Worm (Caenorhabditis elegans) whole organism, late embryonic: ENCODE measurements around the gene E02H1.6.

ENCODE experiments used
- F13H6.1 ChIP-seq: sonication (generic microtip); optimal IDR thresholded peaks from 2 replicates; lab custom pipeline; 2016; ENCODE audit warnings: missing genetic modification characterization, missing compliant biosample characterization
- T23F11.4 ChIP-seq: fragments of 200-800 bp; sonication (Bioruptor generic); optimal IDR thresholded peaks from 2 replicates; lab custom pipeline; 2018; ENCODE audit warnings: mild to moderate bottlenecking, missing genetic modification characterization, missing compliant biosample characterization
- Y22D7AL.16 ChIP-seq: sonication (generic microtip); optimal IDR thresholded peaks from 2 replicates; lab custom pipeline; 2016; ENCODE audit warnings: missing genetic modification characterization, missing compliant biosample characterization
- ahr-1 ChIP-seq: sonication (generic microtip); optimal IDR thresholded peaks from 2 replicates; lab custom pipeline; 2016; ENCODE audit warnings: missing genetic modification characterization, missing compliant biosample characterization
- ama-1 ChIP-seq: fragments of 150-350 bp; optimal IDR thresholded peaks from 2 replicates; lab custom pipeline; 2014
- ceh-14 ChIP-seq: sonication (generic microtip); optimal IDR thresholded peaks from 2 replicates; lab custom pipeline; 2016; ENCODE audit warnings: missing genotype, missing genetic modification characterization, missing compliant biosample characterization
- ceh-18 ChIP-seq: sonication (generic microtip); optimal IDR thresholded peaks from 2 replicates; lab custom pipeline; 2016; ENCODE audit warnings: missing genetic modification characterization, missing compliant biosample characterization
- ceh-19 ChIP-seq: fragments of 200-800 bp; sonication (Bioruptor generic); optimal IDR thresholded peaks from 2 replicates; lab custom pipeline; 2018; ENCODE audit warnings: mild to moderate bottlenecking, missing genetic modification characterization, missing compliant biosample characterization
- ceh-2 ChIP-seq: sonication (generic microtip); optimal IDR thresholded peaks from 2 replicates; lab custom pipeline; 2016; ENCODE audit warnings: missing genotype, missing genetic modification characterization, missing compliant biosample characterization
- ceh-24 ChIP-seq: sonication (generic microtip); optimal IDR thresholded peaks from 2 replicates; lab custom pipeline; 2016; ENCODE audit warnings: mild to moderate bottlenecking, missing genetic modification characterization, missing compliant biosample characterization
- ceh-31 ChIP-seq: sonication (generic microtip); optimal IDR thresholded peaks from 2 replicates; lab custom pipeline; 2016; ENCODE audit warnings: missing genetic modification characterization, missing compliant biosample characterization
- ceh-45 ChIP-seq: fragments of 200-800 bp; sonication (Bioruptor generic); IDR thresholded peaks from 2 replicates; pipeline ENCODE4 v1.3.6; 2022; ENCODE audit warnings: missing genetic modification reagents, missing genetic modification characterization, missing compliant biosample characterization
- ceh-48 ChIP-seq: sonication (generic microtip); optimal IDR thresholded peaks from 2 replicates; lab custom pipeline; 2016; ENCODE audit warnings: missing genetic modification characterization, inconsistent platforms, missing compliant biosample characterization
- ceh-6 ChIP-seq: fragments of 200-800 bp; sonication (Bioruptor generic); optimal IDR thresholded peaks from 2 replicates; lab custom pipeline; 2018; ENCODE audit warnings: mild to moderate bottlenecking, missing genetic modification characterization, missing compliant biosample characterization
- ceh-9 ChIP-seq: sonication (generic microtip); optimal IDR thresholded peaks from 2 replicates; lab custom pipeline; 2016; ENCODE audit warnings: mild to moderate bottlenecking, missing genetic modification characterization, inconsistent platforms, missing compliant biosample characterization
- elt-2 ChIP-seq: sonication (generic microtip); optimal IDR thresholded peaks from 2 replicates; lab custom pipeline; 2016; ENCODE audit warnings: missing genetic modification reagents, missing genetic modification characterization, missing compliant biosample characterization
- elt-4 ChIP-seq: sonication (generic microtip); optimal IDR thresholded peaks from 2 replicates; lab custom pipeline; 2016; ENCODE audit warnings: missing genetic modification characterization, missing compliant biosample characterization
- ets-4 ChIP-seq: sonication (generic microtip); optimal IDR thresholded peaks from 2 replicates; lab custom pipeline; 2016; ENCODE audit warnings: missing genetic modification characterization, missing compliant biosample characterization
- eyg-1 ChIP-seq: sonication (generic microtip); optimal IDR thresholded peaks from 2 replicates; lab custom pipeline; 2016; ENCODE audit warnings: missing genotype, missing genetic modification characterization, missing compliant biosample characterization
- fkh-10 ChIP-seq: fragments of 150-350 bp; optimal IDR thresholded peaks from 2 replicates; lab custom pipeline; 2014; ENCODE audit warnings: missing biosample characterization, missing genetic modification reagents, missing genetic modification characterization
- fkh-6 ChIP-seq: sonication (generic microtip); optimal IDR thresholded peaks from 2 replicates; lab custom pipeline; 2016; ENCODE audit warnings: missing genetic modification characterization, missing compliant biosample characterization
- hlh-15 ChIP-seq: sonication (generic microtip); optimal IDR thresholded peaks from 2 replicates; lab custom pipeline; 2016; ENCODE audit warnings: missing genetic modification characterization, missing compliant biosample characterization
- hlh-30 ChIP-seq: sonication (generic microtip); optimal IDR thresholded peaks from 2 replicates; lab custom pipeline; 2017; ENCODE audit warnings: antibody characterized with exemption, missing genetic modification characterization, missing compliant biosample characterization; ENCODE audit not compliant: insufficient read depth
- hlh-6 ChIP-seq: sonication (generic microtip); optimal IDR thresholded peaks from 2 replicates; lab custom pipeline; 2016; ENCODE audit warnings: missing genotype, missing genetic modification characterization, missing compliant biosample characterization
- lin-11 ChIP-seq: fragments of 200-800 bp; sonication (Bioruptor generic); optimal IDR thresholded peaks from 2 replicates; lab custom pipeline; 2018; ENCODE audit warnings: mild to moderate bottlenecking, missing genetic modification characterization, missing compliant biosample characterization
- nhr-11 ChIP-seq: fragments of 150-350 bp; optimal IDR thresholded peaks from 2 replicates; lab custom pipeline; 2014; ENCODE audit warnings: missing biosample characterization, missing genetic modification characterization
- npax-4 ChIP-seq: sonication (generic microtip); optimal IDR thresholded peaks from 2 replicates; lab custom pipeline; 2016; ENCODE audit warnings: missing genetic modification characterization, missing compliant biosample characterization
- odd-2 ChIP-seq: sonication (generic microtip); optimal IDR thresholded peaks from 2 replicates; lab custom pipeline; 2017; ENCODE audit warnings: antibody characterized with exemption, mild to moderate bottlenecking, missing genetic modification characterization, missing compliant biosample characterization
- pat-9 ChIP-seq: fragments of 200-800 bp; sonication (Bioruptor generic); optimal IDR thresholded peaks from 2 replicates; lab custom pipeline; 2018; ENCODE audit warnings: mild to moderate bottlenecking, missing genetic modification characterization, moderate library complexity, missing compliant biosample characterization
- pax-1 ChIP-seq: fragments of 150-350 bp; optimal IDR thresholded peaks from 2 replicates; lab custom pipeline; 2014; ENCODE audit warnings: missing biosample characterization, missing genetic modification characterization
- pha-2 ChIP-seq: sonication (generic microtip); optimal IDR thresholded peaks from 2 replicates; lab custom pipeline; 2017; ENCODE audit warnings: mild to moderate bottlenecking, missing genetic modification characterization, missing compliant biosample characterization
- ref-2 ChIP-seq: sonication (generic microtip); optimal IDR thresholded peaks from 2 replicates; lab custom pipeline; 2016; ENCODE audit warnings: missing genetic modification characterization, missing compliant biosample characterization
- rnt-1 ChIP-seq: sonication (generic microtip); optimal IDR thresholded peaks from 2 replicates; lab custom pipeline; 2016; ENCODE audit warnings: missing genetic modification characterization, missing compliant biosample characterization
- sdc-2 ChIP-seq: sonication (generic microtip); optimal IDR thresholded peaks from 2 replicates; lab custom pipeline; 2016; ENCODE audit warnings: missing genotype, missing genetic modification characterization, missing compliant biosample characterization
- sox-4 ChIP-seq: sonication (generic microtip); optimal IDR thresholded peaks from 2 replicates; lab custom pipeline; 2017; ENCODE audit warnings: mild to moderate bottlenecking, missing genetic modification characterization, inconsistent platforms, missing compliant biosample characterization
- syd-9 ChIP-seq: sonication (generic microtip); optimal IDR thresholded peaks from 2 replicates; lab custom pipeline; 2016; ENCODE audit warnings: mild to moderate bottlenecking, missing genetic modification characterization, moderate library complexity, missing compliant biosample characterization
- tbx-2 ChIP-seq: sonication (generic microtip); optimal IDR thresholded peaks from 2 replicates; lab custom pipeline; 2016; ENCODE audit warnings: missing genetic modification characterization, missing compliant biosample characterization
- tbx-7 ChIP-seq: sonication (generic microtip); optimal IDR thresholded peaks from 2 replicates; lab custom pipeline; 2016; ENCODE audit warnings: missing genotype, missing genetic modification characterization, missing compliant biosample characterization
- ttx-3 ChIP-seq: sonication (generic microtip); optimal IDR thresholded peaks from 2 replicates; lab custom pipeline; 2016; ENCODE audit warnings: missing genetic modification reagents, missing genetic modification characterization, missing compliant biosample characterization
- unc-3 ChIP-seq, 2 experiments: fragments of 200-800 bp in 1 of 2; sonication (Bioruptor generic) in 1 of 2; sonication (generic microtip) in 1 of 2; conservative IDR thresholded peaks in 1 of 2; optimal IDR thresholded peaks in 1 of 2; 2 replicates each; pipeline versions ENCODE4 v1.3.6 to Lab custom; 2016 to 2022; ENCODE audit warnings: missing compliant biosample characterization in 2 of 2, missing genetic modification characterization in 2 of 2, missing genetic modification reagents in 1 of 2
- unc-42 ChIP-seq: sonication (generic microtip); optimal IDR thresholded peaks from 2 replicates; lab custom pipeline; 2016; ENCODE audit warnings: missing genotype, missing genetic modification characterization, missing compliant biosample characterization
- unc-55 ChIP-seq: sonication (generic microtip); optimal IDR thresholded peaks from 2 replicates; lab custom pipeline; 2017; ENCODE audit warnings: missing biosample characterization, missing genetic modification reagents, missing genetic modification characterization
- zip-5 ChIP-seq: sonication (generic microtip); optimal IDR thresholded peaks from 2 replicates; lab custom pipeline; 2016; ENCODE audit warnings: missing genetic modification characterization, missing compliant biosample characterization
- ztf-16 ChIP-seq: sonication (generic microtip); optimal IDR thresholded peaks from 2 replicates; lab custom pipeline; 2017; ENCODE audit warnings: missing genetic modification characterization, missing compliant biosample characterization

E02H1.6 gene

ce11 chrII:9625930-9626329 is 29.4 kb downstream of the E02H1.6 start:
- TF ChIP-seq ceh-9 (tag; lab: Kevin White, UChicago), result no peak
- no peak for TF ChIP-seq ref-2
- TF ChIP-seq ceh-48 (tag; lab: Kevin White, UChicago), result no peak
- TF ChIP-seq fkh-6 (tag; lab: Kevin White, UChicago), result no peak
- no peak for TF ChIP-seq ceh-2
- TF ChIP-seq, all 69 proteins: peak for 0

DNA sequence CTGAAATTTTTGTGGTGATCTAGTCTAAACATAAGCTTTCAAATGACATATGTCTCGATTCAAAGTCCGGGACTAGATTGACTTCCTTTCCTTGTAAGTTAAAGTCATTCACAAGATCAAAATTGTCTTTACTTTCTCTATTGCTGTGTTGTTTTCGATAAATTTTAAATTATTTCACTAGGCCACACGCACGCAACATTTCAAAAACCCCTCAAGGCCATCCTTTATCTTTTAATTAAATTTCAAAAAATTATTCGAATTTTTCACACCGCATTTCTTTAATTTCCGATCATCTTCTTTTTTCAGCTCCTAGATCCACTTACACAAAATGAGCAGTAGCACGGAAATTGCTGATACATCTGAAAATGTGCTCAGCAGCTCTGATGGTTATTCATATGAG is 39.8 kb downstream of the E02H1.6 start, which contains the start of gene ZK1307.7:
Gene ZK1307.7 (plus strand): TSS at position 301 of the 400 bp plus-strand sequence.
- no peak for TF ChIP-seq ceh-6

ce11 chrII:9644438-9644837 is 47.9 kb downstream of the E02H1.6 start, which contains the start of gene fzr-1:
fzr-1 (minus strand) TSS chrII:9644466.
- TF ChIP-seq elt-2 (peak; percentile 16), F13H6.1 (tag; lab: Kevin White, UChicago) (no peak)

ce11 chrII:9644940-9645634 is 48.6 kb downstream of the E02H1.6 start:
- TF ChIP-seq syd-9 (tag; lab: Kevin White, UChicago) (no peak), elt-2 (peak; percentile 46), unc-55 (peak; percentile 39), rnt-1 (peak; percentile 77)

ce11 chrII:9646122-9646555 is 49.6 kb downstream of the E02H1.6 start:
- TF ChIP-seq nhr-11 (no peak), ets-4 (peak; percentile 18), sox-4 (no peak), fkh-10 (GFP tag; lab: Kevin White, UChicago) (no peak), zip-5 (no peak), ztf-16 (tag; lab: Kevin White, UChicago) (no peak), ama-1 (no peak), ahr-1 (no peak), elt-4 (no peak), hlh-15 (no peak), ceh-18 (tag; lab: Kevin White, UChicago) (peak; percentile 56), T23F11.4 (GFP tag; lab: Kevin White, UChicago) (no peak), ceh-9 (tag; lab: Kevin White, UChicago) (no peak), hlh-30 (tag; lab: Kevin White, UChicago) (peak; percentile 85), hlh-6 (peak; percentile 40), ceh-45 (GFP tag; lab: Robert Waterston, UW) (no peak), tbx-7 (tag; lab: Kevin White, UChicago) (no peak), pat-9 (tag; lab: Kevin White, UChicago) (no peak), unc-3 (GFP tag; conservative IDR thresholded peaks at IDR 0.05; lab: Robert Waterston, UW) (no peak), unc-3 (tag; optimal IDR thresholded peaks at IDR 0.05; lab: Kevin White, UChicago) (no peak), tbx-2 (tag; lab: Kevin White, UChicago) (peak; percentile 66), ceh-2 (peak; percentile 45), syd-9 (tag; lab: Kevin White, UChicago) (peak; percentile 46), ceh-19 (GFP tag; lab: Kevin White, UChicago) (no peak), ttx-3 (no peak), lin-11 (no peak), odd-2 (tag; lab: Kevin White, UChicago) (no peak), pax-1 (tag; lab: Kevin White, UChicago) (no peak), sdc-2 (tag; lab: Kevin White, UChicago) (peak; percentile 13), Y22D7AL.16 (no peak), ceh-31 (tag; lab: Kevin White, UChicago) (peak; percentile 87), pha-2 (peak; percentile 3), unc-42 (peak; percentile 19), ceh-24 (tag; lab: Kevin White, UChicago) (no peak), ceh-14 (tag; lab: Kevin White, UChicago) (peak; percentile 47), npax-4 (tag; lab: Kevin White, UChicago) (no peak), eyg-1 (tag; lab: Kevin White, UChicago) (no peak)
